Fruit fly (Drosophila melanogaster) whole organism, embryonic: ENCODE measurements around the gene aop.

ENCODE experiments used
- Atf3 ChIP-seq: fragments of 200-800 bp; sonication (Bioruptor generic); optimal IDR thresholded peaks from 3 replicates; lab custom pipeline; 2016; ENCODE audit warnings: missing biosample characterization, missing genetic modification characterization
- CG10543 ChIP-seq: fragments of 200-800 bp; sonication (Bioruptor generic); optimal IDR thresholded peaks from 3 replicates; lab custom pipeline; 2017; ENCODE audit warnings: missing biosample characterization, mild to moderate bottlenecking, missing genetic modification characterization, moderate library complexity
- CG11093 ChIP-seq: fragments of 200-800 bp; sonication (Bioruptor generic); IDR thresholded peaks from 3 replicates; pipeline ENCODE4 v1.3.6; 2022; ENCODE audit warnings: missing biosample characterization, missing genetic modification characterization
- CG11398 ChIP-seq: fragments of 200-800 bp; sonication (Bioruptor generic); optimal IDR thresholded peaks from 2 replicates; lab custom pipeline; 2016; ENCODE audit warnings: missing biosample characterization, missing genetic modification characterization
- CG12659 ChIP-seq: fragments of 200-800 bp; sonication (Bioruptor generic); optimal IDR thresholded peaks from 3 replicates; lab custom pipeline; 2017; ENCODE audit warnings: mild to moderate bottlenecking, missing biosample characterization, missing genetic modification reagents, missing genetic modification characterization
- CG13287 ChIP-seq: fragments of 200-800 bp; sonication (Bioruptor generic); IDR thresholded peaks from 2 replicates; pipeline ENCODE4 v1.3.6; 2022; ENCODE audit warnings: missing biosample characterization, missing genetic modification characterization; ENCODE audit not compliant: partially characterized antibody
- CG14050 ChIP-seq: fragments of 200-800 bp; sonication (Bioruptor generic); IDR thresholded peaks from 3 replicates; pipeline ENCODE4 v1.3.6; 2022; ENCODE audit warnings: missing biosample characterization, missing genetic modification characterization
- CG14667 ChIP-seq: fragments of 200-800 bp; sonication (Bioruptor generic); IDR thresholded peaks from 2 replicates; pipeline ENCODE4 v1.3.6; 2022; ENCODE audit warnings: missing biosample characterization, missing genetic modification characterization
- CG1602 ChIP-seq: fragments of 200-800 bp; sonication (Bioruptor generic); optimal IDR thresholded peaks from 3 replicates; lab custom pipeline; 2016; ENCODE audit warnings: missing biosample characterization, missing genetic modification characterization
- CG17912 ChIP-seq: fragments of 200-800 bp; sonication (Bioruptor generic); optimal IDR thresholded peaks from 2 replicates; lab custom pipeline; 2018; ENCODE audit warnings: missing biosample characterization, mild to moderate bottlenecking, missing genetic modification characterization
- CG18599 ChIP-seq: fragments of 200-800 bp; sonication (Bioruptor generic); optimal IDR thresholded peaks from 3 replicates; lab custom pipeline; 2017; ENCODE audit warnings: missing biosample characterization, missing genetic modification characterization, mild to moderate bottlenecking, moderate library complexity, missing genetic modification reagents
- CG2875 ChIP-seq: fragments of 200-800 bp; sonication (Bioruptor generic); optimal IDR thresholded peaks from 2 replicates; lab custom pipeline; 2017; ENCODE audit warnings: missing biosample characterization, mild to moderate bottlenecking, missing genetic modification characterization, missing genetic modification reagents
- CG30403 ChIP-seq: fragments of 200-800 bp; sonication (Bioruptor generic); optimal IDR thresholded peaks from 3 replicates; lab custom pipeline; 2016; ENCODE audit warnings: missing biosample characterization, missing genetic modification characterization
- CG3065 ChIP-seq: fragments of 200-800 bp; sonication (Bioruptor generic); optimal IDR thresholded peaks from 2 replicates; lab custom pipeline; 2016; ENCODE audit warnings: missing biosample characterization, missing genetic modification characterization
- CG3407 ChIP-seq: fragments of 200-800 bp; sonication (Bioruptor generic); optimal IDR thresholded peaks from 2 replicates; lab custom pipeline; 2018; ENCODE audit warnings: missing biosample characterization, mild to moderate bottlenecking, missing genetic modification characterization
- CG34376 ChIP-seq: fragments of 200-800 bp; sonication (Bioruptor generic); optimal IDR thresholded peaks from 2 replicates; lab custom pipeline; 2018; ENCODE audit warnings: missing biosample characterization, mild to moderate bottlenecking, missing genetic modification characterization
- CG6791 ChIP-seq: fragments of 200-800 bp; sonication (Bioruptor generic); IDR thresholded peaks from 3 replicates; pipeline ENCODE4 v1.3.6; 2022; ENCODE audit warnings: missing biosample characterization, missing genetic modification characterization; ENCODE audit not compliant: partially characterized antibody
- CG7556 ChIP-seq: fragments of 200-800 bp; sonication (Bioruptor generic); optimal IDR thresholded peaks from 2 replicates; lab custom pipeline; 2017; ENCODE audit warnings: missing biosample characterization, mild to moderate bottlenecking, missing genetic modification characterization
- CG8944 ChIP-seq: fragments of 200-800 bp; sonication (Bioruptor generic); optimal IDR thresholded peaks from 3 replicates; lab custom pipeline; 2016; ENCODE audit warnings: missing biosample characterization, missing genetic modification characterization
- Chrac-16 ChIP-seq: fragments of 200-800 bp; sonication (Bioruptor generic); optimal IDR thresholded peaks from 3 replicates; lab custom pipeline; 2016; ENCODE audit warnings: missing biosample characterization, missing genetic modification characterization
- D19B ChIP-seq: fragments of 200-800 bp; sonication (Bioruptor generic); optimal IDR thresholded peaks from 2 replicates; lab custom pipeline; 2017; ENCODE audit warnings: missing biosample characterization, mild to moderate bottlenecking, missing genetic modification characterization
- Dip2 ChIP-seq: fragments of 200-800 bp; sonication (Bioruptor generic); IDR thresholded peaks from 2 replicates; pipeline ENCODE4 v1.3.6; 2022; ENCODE audit warnings: missing biosample characterization, missing genetic modification characterization
- Dll ChIP-seq: fragments of 200-800 bp; sonication (Bioruptor generic); IDR thresholded peaks from 4 replicates; pipeline ENCODE4 v1.3.6; 2022; ENCODE audit warnings: missing biosample characterization, missing genetic modification characterization; ENCODE audit not compliant: partially characterized antibody
- Fer3 ChIP-seq: fragments of 200-800 bp; sonication (Bioruptor generic); optimal IDR thresholded peaks from 2 replicates; lab custom pipeline; 2018; ENCODE audit warnings: missing biosample characterization, mild to moderate bottlenecking, missing genetic modification characterization, moderate library complexity
- GATAe ChIP-seq: fragments of 200-800 bp; sonication (Bioruptor generic); conservative IDR thresholded peaks from 2 replicates; pipeline ENCODE4 v1.3.6; 2022; ENCODE audit warnings: missing biosample characterization, missing genetic modification characterization
- HLHmδ ChIP-seq: fragments of 200-800 bp; sonication (Bioruptor generic); optimal IDR thresholded peaks from 2 replicates; lab custom pipeline; 2018; ENCODE audit warnings: missing biosample characterization, mild to moderate bottlenecking, missing genetic modification characterization, moderate library complexity
- HmgD ChIP-seq: fragments of 200-800 bp; sonication (Bioruptor generic); optimal IDR thresholded peaks from 3 replicates; lab custom pipeline; 2016; ENCODE audit warnings: missing biosample characterization, missing genetic modification characterization
- NC2α ChIP-seq: fragments of 200-800 bp; sonication (Bioruptor generic); optimal IDR thresholded peaks from 2 replicates; lab custom pipeline; 2016; ENCODE audit warnings: missing biosample characterization, missing genetic modification characterization
- NK7.1 ChIP-seq: fragments of 200-800 bp; sonication (Bioruptor generic); optimal IDR thresholded peaks from 3 replicates; lab custom pipeline; 2016; ENCODE audit warnings: missing biosample characterization, missing genetic modification characterization
- Rx ChIP-seq: fragments of 200-800 bp; sonication (Bioruptor generic); IDR thresholded peaks from 2 replicates; pipeline ENCODE4 v1.3.6; 2022; ENCODE audit warnings: missing biosample characterization, missing genetic modification characterization
- Scr ChIP-seq: fragments of 200-800 bp; sonication (Bioruptor generic); IDR thresholded peaks from 2 replicates; pipeline ENCODE4 v1.3.6; 2022; ENCODE audit warnings: missing biosample characterization, missing genetic modification characterization; ENCODE audit not compliant: partially characterized antibody
- Spps ChIP-seq: fragments of 200-800 bp; sonication (Bioruptor generic); optimal IDR thresholded peaks from 2 replicates; lab custom pipeline; 2018; ENCODE audit warnings: missing biosample characterization, mild to moderate bottlenecking, missing genetic modification characterization
- Ssrp ChIP-seq: fragments of 200-800 bp; sonication (Bioruptor generic); optimal IDR thresholded peaks from 2 replicates; lab custom pipeline; 2018; ENCODE audit warnings: missing biosample characterization, mild to moderate bottlenecking, missing genetic modification characterization, moderate library complexity
- Stat92E ChIP-seq, 3 experiments: fragments of >200 bp in 2 of 3; fragments of 200-800 bp in 1 of 3; sonication (Bioruptor generic) in 1 of 3; optimal IDR thresholded peaks; 2 replicates each; lab custom pipeline; 2017 to 2019; ENCODE audit warnings: missing biosample characterization in 3 of 3, missing genetic modification characterization in 3 of 3, mild to moderate bottlenecking in 1 of 3, moderate library complexity in 1 of 3
- ab ChIP-seq: fragments of 200-800 bp; sonication (Bioruptor generic); optimal IDR thresholded peaks from 2 replicates; lab custom pipeline; 2016; ENCODE audit warnings: missing biosample characterization, missing genetic modification characterization
- ash1 ChIP-seq: fragments of 200-800 bp; sonication (Bioruptor generic); optimal IDR thresholded peaks from 2 replicates; lab custom pipeline; 2018; ENCODE audit warnings: missing biosample characterization, mild to moderate bottlenecking, missing genetic modification characterization
- az2 ChIP-seq: fragments of 200-800 bp; sonication (Bioruptor generic); optimal IDR thresholded peaks from 3 replicates; lab custom pipeline; 2016; ENCODE audit warnings: missing biosample characterization, missing genetic modification characterization
- chif ChIP-seq, 2 experiments: fragments of 200-800 bp; sonication (Bioruptor generic); optimal IDR thresholded peaks; 3 replicates each; lab custom pipeline; 2016; ENCODE audit warnings: missing biosample characterization in 2 of 2, missing genetic modification characterization in 2 of 2
- emc ChIP-seq: fragments of 200-800 bp; sonication (Bioruptor generic); optimal IDR thresholded peaks from 2 replicates; lab custom pipeline; 2016; ENCODE audit warnings: missing biosample characterization, missing genetic modification characterization
- eve ChIP-seq, 2 experiments: fragments of >200 bp; optimal IDR thresholded peaks; 2 replicates each; lab custom pipeline; 2017; ENCODE audit warnings: missing biosample characterization in 2 of 2, missing genetic modification characterization in 2 of 2
- gfzf ChIP-seq: fragments of 200-800 bp; sonication (Bioruptor generic); optimal IDR thresholded peaks from 2 replicates; lab custom pipeline; 2016; ENCODE audit warnings: missing biosample characterization, mild to moderate bottlenecking, missing genetic modification characterization, moderate library complexity
- ham ChIP-seq: fragments of 200-800 bp; sonication (Bioruptor generic); IDR thresholded peaks from 2 replicates; pipeline ENCODE4 v1.3.6; 2022; ENCODE audit warnings: missing biosample characterization, missing genetic modification characterization
- lilli ChIP-seq: fragments of 200-800 bp; sonication (Bioruptor generic); optimal IDR thresholded peaks from 3 replicates; lab custom pipeline; 2016; ENCODE audit warnings: missing biosample characterization, missing genetic modification characterization
- maf-S ChIP-seq: fragments of 200-800 bp; sonication (Bioruptor generic); optimal IDR thresholded peaks from 2 replicates; lab custom pipeline; 2016; ENCODE audit warnings: missing biosample characterization, missing genetic modification characterization
- otp ChIP-seq: fragments of 200-800 bp; sonication (Bioruptor generic); IDR thresholded peaks from 3 replicates; pipeline ENCODE4, ENCODE4 v1.3.6; 2022; ENCODE audit warnings: missing biosample characterization, missing genetic modification characterization
- prd ChIP-seq, 3 experiments: fragments of >200 bp in 2 of 3; fragments of 200-800 bp in 1 of 3; sonication (Bioruptor generic) in 1 of 3; optimal IDR thresholded peaks in 2 of 3; IDR thresholded peaks in 1 of 3; 2 replicates in 2 of 3; 3 replicates in 1 of 3; pipeline versions ENCODE4 v1.3.6 to Lab custom; 2017 to 2022; ENCODE audit warnings: missing biosample characterization in 1 of 3, missing genetic modification characterization in 1 of 3
- pzg ChIP-seq: fragments of 200-800 bp; sonication (Bioruptor generic); optimal IDR thresholded peaks from 3 replicates; lab custom pipeline; 2018; ENCODE audit warnings: missing biosample characterization, mild to moderate bottlenecking, missing genetic modification characterization, moderate library complexity
- row ChIP-seq: fragments of 200-800 bp; sonication (Bioruptor generic); IDR thresholded peaks from 3 replicates; pipeline ENCODE4 v1.3.6; 2022; ENCODE audit warnings: missing biosample characterization, missing genetic modification characterization
- slbo ChIP-seq: fragments of 200-800 bp; sonication (Bioruptor generic); IDR thresholded peaks from 2 replicates; pipeline ENCODE4 v1.3.6; 2022; ENCODE audit warnings: missing biosample characterization, missing genetic modification characterization

The aop gene

DNA sequence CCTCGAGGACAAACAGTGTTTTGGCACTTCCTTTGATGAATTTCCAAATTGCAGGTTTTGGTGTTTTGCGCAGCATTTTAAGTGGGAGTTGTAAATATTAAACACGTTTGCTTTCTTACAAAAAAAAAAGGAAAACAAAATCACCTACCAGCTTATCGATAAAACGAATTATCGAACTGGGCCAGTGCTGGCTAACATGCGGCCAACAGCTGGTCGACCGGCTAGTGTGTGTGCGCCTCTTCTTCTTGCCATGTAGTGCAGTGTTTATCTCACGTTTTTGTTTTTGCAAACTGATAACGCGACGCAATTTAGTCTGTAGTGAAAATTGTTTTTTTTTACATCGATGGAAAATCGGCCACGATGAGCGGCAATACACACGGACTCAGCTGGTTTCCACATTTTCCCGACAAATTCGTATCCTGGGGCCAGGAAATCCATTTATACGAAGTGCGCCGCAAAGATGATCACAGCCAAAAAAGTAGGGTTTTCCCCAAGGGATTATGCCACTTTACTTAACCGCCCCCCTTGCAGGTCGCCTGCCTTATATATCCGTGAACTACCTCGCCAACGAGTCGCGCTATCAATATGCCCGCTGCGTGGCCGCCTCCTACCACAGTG lies 38.6 kb upstream of the aop start, which contains the start of the genes CG15386, CG42371 and mio (continued):
- TF ChIP-seq gfzf (GFP tag; lab: Kevin White, UChicago) = peak; percentile 41
- no peak for TF ChIP-seq CG14050 (GFP tag; lab: Robert Waterston, UW)
- TF ChIP-seq CG14667 = no peak
- no peak for TF ChIP-seq D19B (GFP tag; lab: Kevin White, UChicago)
- no peak for TF ChIP-seq Rx (GFP tag; lab: Robert Waterston, UW)
- no peak for TF ChIP-seq ham (GFP tag; lab: Robert Waterston, UW)
- no peak for TF ChIP-seq NC2α (GFP tag; lab: Kevin White, UChicago)
- TF ChIP-seq CG1602 (GFP tag; lab: Kevin White, UChicago) = no peak
- no peak for TF ChIP-seq Fer3 (tag; lab: Kevin White, UChicago)
- TF ChIP-seq Dll = peak; percentile 61; the same call in 2 of the 4 replicates
- TF ChIP-seq lilli (GFP tag; lab: Kevin White, UChicago) = no peak
- peak; percentile 65 for TF ChIP-seq CG13287
- no peak for TF ChIP-seq ash1 (GFP tag; lab: Kevin White, UChicago)
- TF ChIP-seq CG18599 (GFP tag; lab: Kevin White, UChicago) = peak; percentile 0
- peak; percentile 52 for TF ChIP-seq Scr (GFP tag; lab: Robert Waterston, UW)
- TF ChIP-seq az2 (GFP tag; lab: Kevin White, UChicago) = no peak
- no peak for TF ChIP-seq Chrac-16 (GFP tag; lab: Kevin White, UChicago)
- peak; percentile 52 for TF ChIP-seq CG12659 (GFP tag; lab: Kevin White, UChicago)
- no peak for TF ChIP-seq Atf3 (GFP tag; lab: Kevin White, UChicago)
- TF ChIP-seq CG2875 = no peak
- TF ChIP-seq HLHmδ = no peak
- TF ChIP-seq GATAe (GFP tag; lab: Robert Waterston, UW) = peak; percentile 46; the same call in 1 of the 2 replicates
- peak; percentile 14; the same call in 1 of the 3 replicates for TF ChIP-seq row (GFP tag; lab: Robert Waterston, UW)
- no peak for TF ChIP-seq CG3065 (GFP tag; lab: Kevin White, UChicago)
- no peak for TF ChIP-seq CG11093 (GFP tag; lab: Robert Waterston, UW)
- no peak for TF ChIP-seq eve (GFP tag; optimal IDR thresholded peaks at IDR 0.05; lab: Kevin White, UChicago)
- TF ChIP-seq HmgD (GFP tag; lab: Kevin White, UChicago) = peak; percentile 16
- TF ChIP-seq CG17912 = no peak
- no peak for TF ChIP-seq Spps (tag; lab: Kevin White, UChicago)
- TF ChIP-seq pzg (GFP tag; lab: Kevin White, UChicago) = peak; percentile 71
- TF ChIP-seq emc (GFP tag; lab: Kevin White, UChicago) = no peak
- TF ChIP-seq otp (GFP tag; lab: Robert Waterston, UW) = no peak
- no peak for TF ChIP-seq CG10543
- TF ChIP-seq chif (GFP tag; optimal IDR thresholded peaks at IDR 0.05; lab: Kevin White, UChicago) = no peak
- no peak for TF ChIP-seq CG3407
- TF ChIP-seq CG6791 (GFP tag; lab: Robert Waterston, UW) = peak; percentile 65; the same call in 2 of the 3 replicates
- TF ChIP-seq slbo = peak; percentile 19; the same call in 1 of the 2 replicates
- no peak for TF ChIP-seq maf-S
- TF ChIP-seq Ssrp (tag; lab: Kevin White, UChicago) = no peak
- TF ChIP-seq ab (GFP tag; lab: Kevin White, UChicago) = no peak
- TF ChIP-seq CG11398 (GFP tag; lab: Kevin White, UChicago) = no peak
- no peak for TF ChIP-seq NK7.1 (GFP tag; lab: Kevin White, UChicago)
- no peak for TF ChIP-seq Stat92E (GFP tag; optimal IDR thresholded peaks at IDR 0.05; lab: Kevin White, UChicago)
- TF ChIP-seq CG8944 (GFP tag; lab: Kevin White, UChicago) = no peak
- no peak for TF ChIP-seq CG7556
- TF ChIP-seq Dip2 (GFP tag; lab: Robert Waterston, UW) = no peak
- TF ChIP-seq prd (optimal IDR thresholded peaks at IDR 0.05; lab: Kevin White, UChicago) = no peak
- 0 out of 3 replicates have a peak, but pooled peaks have one; percentile 29 for TF ChIP-seq prd (GFP tag; IDR thresholded peaks at IDR 0.05; lab: Robert Waterston, UW)
- peak; percentile 68 for TF ChIP-seq CG34376 (GFP tag; lab: Kevin White, UChicago)
- no peak for TF ChIP-seq CG30403
